Worm (Caenorhabditis elegans) whole organism, early embryonic: Measurements from ENCODE around the gene rbbp-5.

Experiments used
- B0310.2 ChIP-seq: sonication (generic microtip); optimal IDR thresholded peaks from 2 replicates; lab custom pipeline; 2016; ENCODE audit warnings: mild to moderate bottlenecking, missing genetic modification characterization, missing compliant biosample characterization
- F13C5.2 ChIP-seq: sonication (generic microtip); optimal IDR thresholded peaks from 2 replicates; lab custom pipeline; 2017; ENCODE audit warnings: mild to moderate bottlenecking, missing genetic modification characterization, inconsistent platforms, missing compliant biosample characterization
- aly-1 ChIP-seq: sonication (generic microtip); optimal IDR thresholded peaks from 2 replicates; lab custom pipeline; 2016; ENCODE audit warnings: missing genetic modification characterization, missing compliant biosample characterization
- ama-1 ChIP-seq: fragments of 150-350 bp; optimal IDR thresholded peaks from 2 replicates; lab custom pipeline; 2014
- ceh-13 ChIP-seq: fragments of 200-800 bp; sonication (Bioruptor generic); optimal IDR thresholded peaks from 2 replicates; lab custom pipeline; 2018; ENCODE audit warnings: mild to moderate bottlenecking, missing genetic modification characterization, missing compliant biosample characterization
- ceh-36 ChIP-seq: sonication (generic microtip); optimal IDR thresholded peaks from 2 replicates; lab custom pipeline; 2016; ENCODE audit warnings: missing genetic modification characterization, inconsistent platforms, missing compliant biosample characterization
- ets-7 ChIP-seq: sonication (generic microtip); optimal IDR thresholded peaks from 2 replicates; lab custom pipeline; 2016; ENCODE audit warnings: missing genotype, missing genetic modification characterization, missing compliant biosample characterization
- flt-1 ChIP-seq: fragments of 200-800 bp; sonication (Bioruptor generic); IDR thresholded peaks from 2 replicates; pipeline ENCODE4 v1.3.6; 2022; ENCODE audit warnings: missing genetic modification characterization, missing compliant biosample characterization
- hmbx-1 ChIP-seq: sonication (generic microtip); optimal IDR thresholded peaks from 2 replicates; lab custom pipeline; 2016; ENCODE audit warnings: mild to moderate bottlenecking, missing genetic modification characterization, missing compliant biosample characterization
- hmg-4 ChIP-seq: fragments of 200-800 bp; sonication (Bioruptor generic); optimal IDR thresholded peaks from 2 replicates; lab custom pipeline; 2018; ENCODE audit warnings: mild to moderate bottlenecking, missing genetic modification characterization, missing compliant biosample characterization
- hnd-1 ChIP-seq: sonication (generic microtip); optimal IDR thresholded peaks from 2 replicates; lab custom pipeline; 2016; ENCODE audit warnings: missing genetic modification characterization, missing compliant biosample characterization
- pes-1 ChIP-seq: fragments of 200-800 bp; sonication (Bioruptor generic); IDR thresholded peaks from 2 replicates; pipeline ENCODE4 v1.3.6; 2022; ENCODE audit warnings: missing genetic modification reagents, missing genetic modification characterization, missing compliant biosample characterization
- scrt-1 ChIP-seq: fragments of 200-800 bp; sonication (Bioruptor generic); IDR thresholded peaks from 2 replicates; pipeline ENCODE4 v1.3.6; 2022; ENCODE audit warnings: missing genetic modification characterization, missing compliant biosample characterization
- sea-1 ChIP-seq: fragments of 200-800 bp; sonication (Bioruptor generic); conservative IDR thresholded peaks from 2 replicates; pipeline ENCODE4 v1.3.6; 2022; ENCODE audit warnings: missing genetic modification characterization, missing compliant biosample characterization
- tbx-11 ChIP-seq: fragments of 200-800 bp; sonication (Bioruptor generic); IDR thresholded peaks from 2 replicates; pipeline ENCODE4 v1.3.6; 2022; ENCODE audit warnings: missing genetic modification characterization, missing compliant biosample characterization
- tbx-37 ChIP-seq: fragments of 200-800 bp; sonication (Bioruptor generic); conservative IDR thresholded peaks from 2 replicates; pipeline ENCODE4 v1.3.6; 2022; ENCODE audit warnings: missing genetic modification reagents, missing genetic modification characterization, missing compliant biosample characterization
- tra-4 ChIP-seq: sonication (generic microtip); optimal IDR thresholded peaks from 2 replicates; lab custom pipeline; 2017; ENCODE audit warnings: missing genetic modification characterization, missing compliant biosample characterization

Gene rbbp-5

ce11 chrII:6113842-6114441 lies 16.3 kb downstream of the rbbp-5 start:
- peak; percentile 41 for TF ChIP-seq ceh-36 (tag; lab: Kevin White, UChicago)
- no peak for TF ChIP-seq tbx-11 (GFP tag; lab: Robert Waterston, UW)

ce11 chrII:6115283-6115682 lies 17.7 kb downstream of the rbbp-5 start:
- TF ChIP-seq flt-1 (GFP tag; lab: Robert Waterston, UW) (no peak), ceh-13 (no peak), aly-1 (tag; lab: Kevin White, UChicago) (no peak), ets-7 (tag; lab: Kevin White, UChicago) (no peak), B0310.2 (tag; lab: Kevin White, UChicago) (no peak), tra-4 (no peak), ceh-36 (tag; lab: Kevin White, UChicago) (no peak), scrt-1 (GFP tag; lab: Robert Waterston, UW) (no peak), ama-1 (lab: Kevin White, UChicago) (no peak), sea-1 (GFP tag; lab: Robert Waterston, UW) (no peak), tbx-11 (GFP tag; lab: Robert Waterston, UW) (no peak), tbx-37 (no peak), F13C5.2 (no peak), hmbx-1 (tag; lab: Kevin White, UChicago) (no peak)

ce11 chrII:6116701-6117100 lies 19.1 kb downstream of the rbbp-5 start:
- TF ChIP-seq pes-1 (GFP tag; lab: Robert Waterston, UW) (no peak), sea-1 (GFP tag; lab: Robert Waterston, UW) (no peak), hmbx-1 (tag; lab: Kevin White, UChicago) (no peak), flt-1 (GFP tag; lab: Robert Waterston, UW) (no peak), aly-1 (tag; lab: Kevin White, UChicago) (no peak), tbx-11 (GFP tag; lab: Robert Waterston, UW) (no peak), tra-4 (no peak), ets-7 (tag; lab: Kevin White, UChicago) (no peak), ceh-13 (no peak), scrt-1 (GFP tag; lab: Robert Waterston, UW) (no peak), F13C5.2 (no peak), hnd-1 (no peak)

ce11 chrII:6118163-6118562 lies 20.5 kb downstream of the rbbp-5 start, which contains the start of gene C29H12.6:
C29H12.6 (minus strand) TSS chrII:6118263.
- TF ChIP-seq B0310.2 (tag; lab: Kevin White, UChicago), result no peak
- TF ChIP-seq tra-4, result no peak
- TF ChIP-seq F13C5.2, result no peak
- no peak for TF ChIP-seq tbx-37
- no peak for TF ChIP-seq hmbx-1 (tag; lab: Kevin White, UChicago)
- TF ChIP-seq tbx-11 (GFP tag; lab: Robert Waterston, UW), result no peak
- peak; percentile 66 for TF ChIP-seq ceh-36 (tag; lab: Kevin White, UChicago)

ce11 chrII:6120548-6120947 lies 22.9 kb downstream of the rbbp-5 start:
- TF ChIP-seq aly-1 (tag; lab: Kevin White, UChicago) (no peak), ama-1 (lab: Kevin White, UChicago) (no peak), flt-1 (GFP tag; lab: Robert Waterston, UW) (no peak), scrt-1 (GFP tag; lab: Robert Waterston, UW) (no peak), sea-1 (GFP tag; lab: Robert Waterston, UW) (no peak), tbx-11 (GFP tag; lab: Robert Waterston, UW) (no peak), hnd-1 (no peak), ceh-36 (tag; lab: Kevin White, UChicago) (no peak), ets-7 (tag; lab: Kevin White, UChicago) (no peak)

ce11 chrII:6122641-6123424 lies 25.2 kb downstream of the rbbp-5 start:
- TF ChIP-seq aly-1 (tag; lab: Kevin White, UChicago) (no peak), B0310.2 (tag; lab: Kevin White, UChicago) (no peak), hmg-4 (GFP tag; lab: Kevin White, UChicago) (no peak), ets-7 (tag; lab: Kevin White, UChicago) (no peak), tra-4 (no peak), hnd-1 (no peak), flt-1 (GFP tag; lab: Robert Waterston, UW) (no peak), pes-1 (GFP tag; lab: Robert Waterston, UW) (no peak), ceh-36 (tag; lab: Kevin White, UChicago) (no peak), sea-1 (GFP tag; lab: Robert Waterston, UW) (no peak), scrt-1 (GFP tag; lab: Robert Waterston, UW) (no peak), hmbx-1 (tag; lab: Kevin White, UChicago) (no peak), F13C5.2 (no peak), ama-1 (lab: Kevin White, UChicago) (no peak), tbx-11 (GFP tag; lab: Robert Waterston, UW) (no peak), tbx-37 (no peak), ceh-13 (no peak)

- TF ChIP-seq hmg-4 (GFP tag; lab: Kevin White, UChicago) (no peak), tra-4 (no peak), hmbx-1 (tag; lab: Kevin White, UChicago) (no peak), ceh-13 (no peak), tbx-37 (no peak), sea-1 (GFP tag; lab: Robert Waterston, UW) (no peak), hnd-1 (no peak), B0310.2 (tag; lab: Kevin White, UChicago) (no peak), ceh-36 (tag; lab: Kevin White, UChicago) (no peak), aly-1 (tag; lab: Kevin White, UChicago) (no peak), F13C5.2 (no peak), ama-1 (lab: Kevin White, UChicago) (no peak), tbx-11 (GFP tag; lab: Robert Waterston, UW) (no peak), pes-1 (GFP tag; lab: Robert Waterston, UW) (no peak), ets-7 (tag; lab: Kevin White, UChicago) (no peak), flt-1 (GFP tag; lab: Robert Waterston, UW) (no peak), scrt-1 (GFP tag; lab: Robert Waterston, UW) (no peak)
Measured at ce11 chrII:6123513-6123912, 25.9 kb downstream of the rbbp-5 start, which contains the start of gene C29H12.2. C29H12.2 (plus strand) TSS chrII:6123809.
